Worm (Caenorhabditis elegans): ENCODE results near the gene Y62H9A.16.
A peak's percentile ranks its signal among the peaks of the same experiment; 100 is the strongest.

Gene Y62H9A.16

ce11 chrX:11937343-11937935, 19.3 kb downstream of the Y62H9A.16 start (continued):
- TF ChIP-seq hlh-8 (tag; optimal IDR thresholded peaks at IDR 0.05) (peak; percentile 45), elt-4 (tag; optimal IDR thresholded peaks at IDR 0.05) (no peak), ets-4 (tag; optimal IDR thresholded peaks at IDR 0.05) (peak; percentile 18), syd-9 (tag; optimal IDR thresholded peaks at IDR 0.05) (peak; percentile 87), unc-86 (tag; optimal IDR thresholded peaks at IDR 0.05) (peak; percentile 85), pat-9 (tag; optimal IDR thresholded peaks at IDR 0.05) (peak; percentile 62), ceh-22 (tag; optimal IDR thresholded peaks at IDR 0.05) (peak; percentile 13), ceh-30 (tag; optimal IDR thresholded peaks at IDR 0.05) (peak; percentile 88), pax-1 (tag; optimal IDR thresholded peaks at IDR 0.05) (peak; percentile 92), lim-6 (tag; optimal IDR thresholded peaks at IDR 0.05) (peak; percentile 58), fax-1 (tag; optimal IDR thresholded peaks at IDR 0.05) (no peak), gmeb-2 (tag; optimal IDR thresholded peaks at IDR 0.05) (peak; percentile 66), unc-3 (GFP tag; conservative IDR thresholded peaks at IDR 0.05) (0 out of 2 replicates have a peak, but pooled peaks have one; percentile 21), unc-3 (tag; optimal IDR thresholded peaks at IDR 0.05) (peak; percentile 15), elt-2 (tag; optimal IDR thresholded peaks at IDR 0.05) (peak; percentile 79), ceh-34 (tag; optimal IDR thresholded peaks at IDR 0.05) (peak; percentile 86), nhr-232 (tag; optimal IDR thresholded peaks at IDR 0.05) (no peak), ceh-9 (tag; optimal IDR thresholded peaks at IDR 0.05) (no peak)

- TF ChIP-seq ceh-22 (tag; optimal IDR thresholded peaks at IDR 0.05) (no peak), ceh-24 (tag; optimal IDR thresholded peaks at IDR 0.05) (no peak), ahr-1 (tag; optimal IDR thresholded peaks at IDR 0.05) (no peak), pha-4 (tag; optimal IDR thresholded peaks at IDR 0.05) (no peak), che-1 (tag; optimal IDR thresholded peaks at IDR 0.05) (no peak), nhr-11 (tag; optimal IDR thresholded peaks at IDR 0.05) (no peak), gmeb-2 (tag; optimal IDR thresholded peaks at IDR 0.05) (no peak), syd-9 (tag; optimal IDR thresholded peaks at IDR 0.05) (no peak), odd-2 (tag; optimal IDR thresholded peaks at IDR 0.05) (no peak), madf-2 (tag; optimal IDR thresholded peaks at IDR 0.05) (no peak), K02D7.2 (tag; optimal IDR thresholded peaks at IDR 0.05) (no peak), ztf-16 (tag; optimal IDR thresholded peaks at IDR 0.05) (no peak)
Measured at ce11 chrX:11938826-11939225, 20.7 kb downstream of the Y62H9A.16 start, which contains the start of gene F55G7.5. Gene F55G7.5, minus strand, starts transcription at chrX:11938926.

ce11 chrX:11941951-11942350, 23.9 kb downstream of the Y62H9A.16 start, which contains the start of gene F55G7.3:
Gene F55G7.3, minus strand, starts transcription at chrX:11942051.
- TF ChIP-seq fkh-10 (GFP tag; optimal IDR thresholded peaks at IDR 0.05) (no peak), ceh-2 (tag; optimal IDR thresholded peaks at IDR 0.05) (no peak), ceh-45 (GFP tag; IDR thresholded peaks at IDR 0.05) (no peak), che-1 (tag; optimal IDR thresholded peaks at IDR 0.05) (no peak), unc-42 (tag; optimal IDR thresholded peaks at IDR 0.05) (no peak), syd-9 (tag; optimal IDR thresholded peaks at IDR 0.05) (no peak), rnt-1 (tag; optimal IDR thresholded peaks at IDR 0.05) (no peak), madf-2 (tag; optimal IDR thresholded peaks at IDR 0.05) (no peak), nhr-11 (tag; optimal IDR thresholded peaks at IDR 0.05) (no peak), fkh-6 (tag; optimal IDR thresholded peaks at IDR 0.05) (no peak), ztf-16 (tag; optimal IDR thresholded peaks at IDR 0.05) (no peak), F13H6.1 (tag; optimal IDR thresholded peaks at IDR 0.05) (no peak), pros-1 (tag; optimal IDR thresholded peaks at IDR 0.05) (no peak), ceh-9 (tag; optimal IDR thresholded peaks at IDR 0.05) (no peak), ceh-19 (GFP tag; optimal IDR thresholded peaks at IDR 0.05) (no peak), odd-2 (tag; optimal IDR thresholded peaks at IDR 0.05) (no peak), K02D7.2 (tag; optimal IDR thresholded peaks at IDR 0.05) (no peak)

ce11 chrX:11946788-11947463, 28.8 kb downstream of the Y62H9A.16 start, which contains the start of gene nfya-1:
Gene nfya-1, minus strand, starts transcription at chrX:11946838.
- TF ChIP-seq ceh-18 (tag; optimal IDR thresholded peaks at IDR 0.05) = no peak
- no peak for TF ChIP-seq nfya-1 (tag; optimal IDR thresholded peaks at IDR 0.05)
- no peak for TF ChIP-seq syd-9 (tag; optimal IDR thresholded peaks at IDR 0.05)
- TF ChIP-seq C08G9.2 (tag; optimal IDR thresholded peaks at IDR 0.05) = no peak
- no peak for TF ChIP-seq pqm-1 (tag; optimal IDR thresholded peaks at IDR 0.05)
- TF ChIP-seq ref-2 (tag; optimal IDR thresholded peaks at IDR 0.05) = no peak
- no peak for TF ChIP-seq unc-55 (GFP tag; optimal IDR thresholded peaks at IDR 0.05)
- no peak for TF ChIP-seq lin-11 (tag; optimal IDR thresholded peaks at IDR 0.05)
- TF ChIP-seq T23F11.4 (GFP tag; optimal IDR thresholded peaks at IDR 0.05) = no peak
- TF ChIP-seq C38D4.7 (GFP tag; optimal IDR thresholded peaks at IDR 0.05) = no peak
- TF ChIP-seq F13H6.1 (tag; optimal IDR thresholded peaks at IDR 0.05) = no peak
- TF ChIP-seq rnt-1 (tag; optimal IDR thresholded peaks at IDR 0.05) = peak; percentile 30
- TF ChIP-seq ceh-34 (tag; optimal IDR thresholded peaks at IDR 0.05) = no peak
- TF ChIP-seq fkh-6 (tag; optimal IDR thresholded peaks at IDR 0.05) = no peak
- no peak for TF ChIP-seq zip-5 (tag; optimal IDR thresholded peaks at IDR 0.05)
- no peak for TF ChIP-seq pax-1 (tag; optimal IDR thresholded peaks at IDR 0.05)
